Fruit fly (Drosophila melanogaster) whole organism, embryonic: ENCODE results near the gene Pk34A.

Source experiments
- Adf1 ChIP-seq: fragments of 200-800 bp; sonication (Bioruptor generic); IDR thresholded peaks from 2 replicates; pipeline ENCODE4 v1.3.6; 2022; ENCODE audit warnings: missing biosample characterization, missing genetic modification characterization
- B-H1 ChIP-seq: fragments of 200-800 bp; sonication (Bioruptor generic); IDR thresholded peaks from 3 replicates; pipeline ENCODE4 v1.3.6; 2022; ENCODE audit warnings: missing biosample characterization, missing genetic modification characterization
- CG10366 ChIP-seq: fragments of 200-800 bp; sonication (Bioruptor generic); IDR thresholded peaks from 2 replicates; pipeline ENCODE4 v1.3.6; 2022; ENCODE audit warnings: missing biosample characterization, missing genetic modification characterization
- CG11456 ChIP-seq: fragments of 200-800 bp; sonication (Bioruptor generic); IDR thresholded peaks from 3 replicates; pipeline ENCODE4 v1.3.6; 2022; ENCODE audit warnings: missing biosample characterization, missing genetic modification characterization
- CG14965 ChIP-seq: fragments of 200-800 bp; sonication (Bioruptor generic); optimal IDR thresholded peaks from 2 replicates; lab custom pipeline; 2016; ENCODE audit warnings: missing biosample characterization, missing genetic modification characterization, borderline replicate concordance
- CG15479 ChIP-seq: fragments of 200-800 bp; sonication (Bioruptor generic); optimal IDR thresholded peaks from 3 replicates; lab custom pipeline; 2019; ENCODE audit warnings: missing biosample characterization, mild to moderate bottlenecking, missing genetic modification characterization, moderate library complexity
- CG2678 ChIP-seq: fragments of 200-800 bp; sonication (Bioruptor generic); optimal IDR thresholded peaks from 3 replicates; lab custom pipeline; 2019; ENCODE audit warnings: missing biosample characterization, mild to moderate bottlenecking, missing genetic modification characterization, moderate library complexity
- CG30403 ChIP-seq: fragments of 200-800 bp; sonication (Bioruptor generic); optimal IDR thresholded peaks from 3 replicates; lab custom pipeline; 2016; ENCODE audit warnings: missing biosample characterization, missing genetic modification characterization
- CG34422 ChIP-seq: fragments of 200-800 bp; sonication (Bioruptor generic); IDR thresholded peaks from 3 replicates; pipeline ENCODE4 v1.3.6; 2022; ENCODE audit warnings: missing biosample characterization, missing genetic modification characterization
- CG42726 ChIP-seq: fragments of 200-800 bp; sonication (Bioruptor generic); IDR thresholded peaks from 2 replicates; pipeline ENCODE4 v1.3.6; 2022; ENCODE audit warnings: missing biosample characterization, missing genetic modification characterization; ENCODE audit not compliant: partially characterized antibody
- CG4328 ChIP-seq: fragments of 200-800 bp; sonication (Bioruptor generic); optimal IDR thresholded peaks from 3 replicates; lab custom pipeline; 2017; ENCODE audit warnings: missing biosample characterization, missing genetic modification reagents, missing genetic modification characterization
- CG4360 ChIP-seq: fragments of 200-800 bp; sonication (Bioruptor generic); IDR thresholded peaks from 2 replicates; pipeline ENCODE4 v1.3.6; 2022; ENCODE audit warnings: missing biosample characterization, missing genetic modification characterization
- CG7963 ChIP-seq: fragments of 200-800 bp; sonication (Bioruptor generic); IDR thresholded peaks from 3 replicates; pipeline ENCODE4 v1.3.6; 2022; ENCODE audit warnings: missing biosample characterization, missing genetic modification characterization; ENCODE audit not compliant: partially characterized antibody
- CG8290 ChIP-seq, 3 experiments: fragments of 200-800 bp; sonication (Bioruptor generic); optimal IDR thresholded peaks; 2 replicates each; lab custom pipeline; 2016 to 2019; ENCODE audit warnings: missing biosample characterization in 3 of 3, missing genetic modification characterization in 3 of 3, mild to moderate bottlenecking in 2 of 3, moderate library complexity in 1 of 3
- CTCF ChIP-seq: fragments of 200-800 bp; sonication (Bioruptor generic); optimal IDR thresholded peaks from 2 replicates; lab custom pipeline; 2017; ENCODE audit warnings: missing biosample characterization, mild to moderate bottlenecking, missing genetic modification characterization, moderate library complexity
- CoRest ChIP-seq: fragments of 200-800 bp; sonication (Bioruptor generic); optimal IDR thresholded peaks from 3 replicates; lab custom pipeline; 2018; ENCODE audit warnings: missing biosample characterization, mild to moderate bottlenecking, missing genetic modification characterization, moderate library complexity
- Dll ChIP-seq: fragments of 200-800 bp; sonication (Bioruptor generic); IDR thresholded peaks from 4 replicates; pipeline ENCODE4 v1.3.6; 2022; ENCODE audit warnings: missing biosample characterization, missing genetic modification characterization; ENCODE audit not compliant: partially characterized antibody
- Dp ChIP-seq: fragments of 200-800 bp; sonication (Bioruptor generic); optimal IDR thresholded peaks from 2 replicates; lab custom pipeline; 2018; ENCODE audit warnings: missing biosample characterization, mild to moderate bottlenecking, missing genetic modification characterization, moderate library complexity
- E2f1 ChIP-seq: fragments of 200-800 bp; sonication (Bioruptor generic); IDR thresholded peaks from 2 replicates; pipeline ENCODE4 v1.3.6; 2022; ENCODE audit warnings: missing biosample characterization, missing genetic modification characterization
- MBD-R2 ChIP-seq: fragments of 200-800 bp; sonication (Bioruptor generic); IDR thresholded peaks from 2 replicates; pipeline ENCODE4 v1.3.6; 2022; ENCODE audit warnings: missing biosample characterization, missing genetic modification characterization
- MESR4 ChIP-seq: fragments of 200-800 bp; sonication (Bioruptor generic); optimal IDR thresholded peaks from 2 replicates; lab custom pipeline; 2018; ENCODE audit warnings: missing biosample characterization, mild to moderate bottlenecking, missing genetic modification characterization, moderate library complexity
- NC2β ChIP-seq: fragments of 200-800 bp; sonication (Bioruptor generic); optimal IDR thresholded peaks from 2 replicates; lab custom pipeline; 2016; ENCODE audit warnings: missing biosample characterization, missing genetic modification characterization
- Sin3A ChIP-seq: fragments of >200 bp; optimal IDR thresholded peaks from 2 replicates; lab custom pipeline; 2018
- Tbp ChIP-seq: fragments of >200 bp; optimal IDR thresholded peaks from 2 replicates; lab custom pipeline; 2018; ENCODE audit warnings: missing biosample characterization, missing genetic modification characterization
- abd-A ChIP-seq: fragments of 200-800 bp; sonication (Bioruptor generic); optimal IDR thresholded peaks from 3 replicates; lab custom pipeline; 2019; ENCODE audit warnings: missing biosample characterization, mild to moderate bottlenecking, missing genetic modification characterization, moderate library complexity
- cas ChIP-seq: fragments of 200-800 bp; sonication (Bioruptor generic); IDR thresholded peaks from 2 replicates; pipeline ENCODE4 v1.3.6; 2022; ENCODE audit warnings: missing biosample characterization, missing genetic modification characterization
- cg ChIP-seq: fragments of 200-800 bp; sonication (Bioruptor generic); optimal IDR thresholded peaks from 3 replicates; lab custom pipeline; 2019; ENCODE audit warnings: missing biosample characterization, mild to moderate bottlenecking, missing genetic modification characterization, moderate library complexity
- dysf ChIP-seq: fragments of 200-800 bp; sonication (Bioruptor generic); IDR thresholded peaks from 3 replicates; pipeline ENCODE4 v1.3.6; 2022; ENCODE audit warnings: missing biosample characterization, missing genetic modification characterization
- eve ChIP-seq, 2 experiments: fragments of >200 bp; optimal IDR thresholded peaks; 2 replicates each; lab custom pipeline; 2017; ENCODE audit warnings: missing biosample characterization in 2 of 2, missing genetic modification characterization in 2 of 2
- ewg ChIP-seq: fragments of 200-800 bp; sonication (Bioruptor generic); optimal IDR thresholded peaks from 3 replicates; lab custom pipeline; 2017; ENCODE audit warnings: mild to moderate bottlenecking, missing biosample characterization, missing genetic modification reagents, missing genetic modification characterization
- fu2 ChIP-seq: fragments of 200-800 bp; sonication (Bioruptor generic); optimal IDR thresholded peaks from 2 replicates; lab custom pipeline; 2016; ENCODE audit warnings: missing biosample characterization, missing genetic modification characterization
- gcm ChIP-seq: fragments of 200-800 bp; sonication (Bioruptor generic); optimal IDR thresholded peaks from 2 replicates; lab custom pipeline; 2019; ENCODE audit warnings: missing biosample characterization, mild to moderate bottlenecking, missing genetic modification characterization, moderate library complexity
- gro ChIP-seq: fragments of 200-800 bp; sonication (Bioruptor generic); optimal IDR thresholded peaks from 2 replicates; lab custom pipeline; 2016; ENCODE audit warnings: missing biosample characterization, missing genetic modification characterization
- h ChIP-seq: fragments of >200 bp; optimal IDR thresholded peaks from 2 replicates; lab custom pipeline; 2017
- hkb ChIP-seq, 2 experiments: fragments of 200-800 bp in 1 of 2; fragments of >200 bp in 1 of 2; sonication (Bioruptor generic) in 1 of 2; IDR thresholded peaks in 1 of 2; optimal IDR thresholded peaks in 1 of 2; 2 replicates each; pipeline versions ENCODE4 v1.3.6 to Lab custom; 2017 to 2022; ENCODE audit warnings: missing biosample characterization in 1 of 2, missing genetic modification characterization in 1 of 2
- inv ChIP-seq: fragments of 200-800 bp; sonication (Bioruptor generic); IDR thresholded peaks from 2 replicates; pipeline ENCODE4 v1.3.6; 2022; ENCODE audit warnings: missing biosample characterization, missing genetic modification characterization; ENCODE audit not compliant: partially characterized antibody
- lbe ChIP-seq: fragments of 200-800 bp; sonication (Bioruptor generic); optimal IDR thresholded peaks from 2 replicates; lab custom pipeline; 2016; ENCODE audit warnings: missing biosample characterization, mild to moderate bottlenecking, missing genetic modification characterization
- lilli ChIP-seq: fragments of 200-800 bp; sonication (Bioruptor generic); optimal IDR thresholded peaks from 3 replicates; lab custom pipeline; 2016; ENCODE audit warnings: missing biosample characterization, missing genetic modification characterization
- mld ChIP-seq: fragments of 200-800 bp; sonication (Bioruptor generic); IDR thresholded peaks from 3 replicates; pipeline ENCODE4 v1.3.6; 2022; ENCODE audit warnings: missing biosample characterization, missing genetic modification characterization; ENCODE audit not compliant: partially characterized antibody
- nom ChIP-seq: fragments of 200-800 bp; sonication (Bioruptor generic); optimal IDR thresholded peaks from 2 replicates; lab custom pipeline; 2017; ENCODE audit warnings: missing biosample characterization, missing genetic modification characterization, mild to moderate bottlenecking, moderate library complexity, missing genetic modification reagents
- oc ChIP-seq: fragments of 200-800 bp; sonication (Bioruptor generic); optimal IDR thresholded peaks from 2 replicates; lab custom pipeline; 2018; ENCODE audit warnings: missing biosample characterization, mild to moderate bottlenecking, missing genetic modification characterization, moderate library complexity
- psq ChIP-seq: fragments of 200-800 bp; sonication (Bioruptor generic); optimal IDR thresholded peaks from 2 replicates; lab custom pipeline; 2017; ENCODE audit warnings: missing biosample characterization, missing genetic modification characterization
- scrt ChIP-seq: fragments of 200-800 bp; sonication (Bioruptor generic); optimal IDR thresholded peaks from 2 replicates; lab custom pipeline; 2018; ENCODE audit warnings: missing biosample characterization, mild to moderate bottlenecking, missing genetic modification characterization, moderate library complexity
- sna ChIP-seq: fragments of 200-800 bp; sonication (Bioruptor generic); IDR thresholded peaks from 2 replicates; pipeline ENCODE4 v1.3.6; 2022; ENCODE audit warnings: missing biosample characterization, missing genetic modification characterization; ENCODE audit not compliant: partially characterized antibody
- stwl ChIP-seq: fragments of 200-800 bp; sonication (Bioruptor generic); optimal IDR thresholded peaks from 3 replicates; lab custom pipeline; 2018; ENCODE audit warnings: missing biosample characterization, mild to moderate bottlenecking, missing genetic modification characterization, moderate library complexity

Pk34A gene

DNA sequence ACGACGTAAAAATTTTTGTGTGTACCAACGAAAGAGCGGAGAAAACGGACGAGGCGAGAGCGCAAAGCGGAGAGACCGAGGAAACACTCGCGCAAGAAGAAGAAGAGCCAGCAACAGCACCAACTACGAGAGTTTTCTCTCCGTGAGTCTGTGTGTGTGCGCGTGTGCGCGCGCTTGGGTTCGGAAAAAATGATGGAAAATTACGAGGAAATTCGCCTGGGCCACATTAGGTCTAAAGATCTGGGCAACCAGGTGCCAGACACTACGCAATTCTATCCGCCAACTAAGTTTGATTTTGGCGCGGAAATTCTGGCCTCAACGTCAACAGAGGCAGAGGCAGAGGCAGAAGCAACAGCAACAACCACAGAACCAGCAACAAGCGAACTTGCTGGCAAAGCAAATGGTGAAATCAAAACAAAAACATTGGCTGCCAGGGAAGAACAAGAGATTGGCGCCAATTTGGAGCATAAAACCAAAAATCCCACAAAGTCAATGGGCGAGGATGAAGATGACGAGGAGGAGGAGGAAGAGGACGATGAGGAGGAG is 7.3 kb downstream of the Pk34A start, which contains the start of gene DnaJ-H (continued):
- TF ChIP-seq Adf1 (GFP tag; lab: Robert Waterston, UW) (peak; percentile 22; the same call in 1 of the 2 replicates), Dll (GFP tag; lab: Robert Waterston, UW) (0 out of 4 replicates have a peak, but pooled peaks have one; percentile 42), gcm (GFP tag; lab: Kevin White, UChicago) (no peak), Tbp (GFP tag; lab: Kevin White, UChicago) (no peak), CG10366 (GFP tag; lab: Robert Waterston, UW) (no peak), E2f1 (GFP tag; lab: Robert Waterston, UW) (peak; percentile 21; the same call in 1 of the 2 replicates), stwl (tag; lab: Kevin White, UChicago) (no peak), cas (GFP tag; lab: Robert Waterston, UW) (no peak), cg (GFP tag; lab: Kevin White, UChicago) (peak; percentile 65), CG15479 (GFP tag; lab: Kevin White, UChicago) (peak; percentile 39), mld (no peak), psq (GFP tag; lab: Kevin White, UChicago) (peak; percentile 100), fu2 (no peak), gro (GFP tag; lab: Kevin White, UChicago) (no peak), hkb (optimal IDR thresholded peaks at IDR 0.05; lab: Kevin White, UChicago) (no peak), hkb (GFP tag; IDR thresholded peaks at IDR 0.05; lab: Robert Waterston, UW) (peak; percentile 17; the same call in 1 of the 2 replicates), nom (GFP tag; lab: Kevin White, UChicago) (peak; percentile 28), dysf (no peak), abd-A (tag; lab: Kevin White, UChicago) (no peak), NC2β (GFP tag; lab: Kevin White, UChicago) (no peak), CTCF (GFP tag; lab: Kevin White, UChicago) (no peak), scrt (GFP tag; lab: Kevin White, UChicago) (peak; percentile 46), CG30403 (GFP tag; lab: Kevin White, UChicago) (no peak), MBD-R2 (GFP tag; lab: Robert Waterston, UW) (no peak), CG4360 (GFP tag; lab: Robert Waterston, UW) (0 out of 2 replicates have a peak, but pooled peaks have one; percentile 46), MESR4 (GFP tag; lab: Kevin White, UChicago) (peak; percentile 37), CG8290 (GFP tag; optimal IDR thresholded peaks at IDR 0.05; lab: Kevin White, UChicago) (no peak), CG8290 (tag; optimal IDR thresholded peaks at IDR 0.05; lab: Kevin White, UChicago) (no peak), B-H1 (GFP tag; lab: Robert Waterston, UW) (no peak; the same call in 2 of the 3 replicates), CG11456 (GFP tag; lab: Robert Waterston, UW) (no peak), CG2678 (tag; lab: Kevin White, UChicago) (no peak), h (lab: Kevin White, UChicago) (no peak), oc (no peak), CG7963 (no peak), lbe (GFP tag; lab: Kevin White, UChicago) (no peak), Dp (GFP tag; lab: Kevin White, UChicago) (peak; percentile 47), CoRest (tag; lab: Kevin White, UChicago) (no peak), lilli (GFP tag; lab: Kevin White, UChicago) (no peak), ewg (peak; percentile 81), CG42726 (GFP tag; lab: Robert Waterston, UW) (no peak), inv (GFP tag; lab: Robert Waterston, UW) (no peak), CG34422 (GFP tag; lab: Robert Waterston, UW) (peak; percentile 63; the same call in 1 of the 3 replicates), CG4328 (no peak), eve (GFP tag; optimal IDR thresholded peaks at IDR 0.05; lab: Kevin White, UChicago) (no peak), sna (peak; percentile 55; the same call in 1 of the 2 replicates), Sin3A (lab: Kevin White, UChicago) (peak; percentile 37), CG14965 (GFP tag; lab: Kevin White, UChicago) (no peak)
